Worm (Caenorhabditis elegans): ENCODE results near the gene attf-3.
A peak's percentile ranks its signal among the peaks of the same experiment; 100 is the strongest.

DNA sequence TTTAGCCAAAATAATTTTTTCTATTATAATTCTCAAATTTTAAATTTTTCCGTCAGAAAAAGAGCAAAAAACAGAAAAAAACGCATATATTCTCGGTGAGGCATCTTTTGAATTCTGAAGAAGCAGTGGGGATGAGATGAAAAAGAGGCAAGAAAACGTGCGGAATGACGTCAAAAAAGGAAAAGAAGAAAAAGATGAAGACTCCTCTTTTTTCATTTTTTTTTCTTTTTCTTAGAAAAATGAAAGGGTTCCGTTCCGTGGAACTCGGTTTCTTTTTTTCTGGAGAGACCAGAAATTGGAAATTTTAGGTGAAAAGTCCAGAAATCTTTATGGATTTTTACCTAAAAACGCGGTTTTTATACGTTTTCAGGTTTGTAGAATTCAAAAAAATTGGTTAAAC lies 55.8 kb downstream of the attf-3 start:
- TF ChIP-seq unc-130 (GFP tag; optimal IDR thresholded peaks at IDR 0.05) (no peak), ctbp-1 (GFP tag; IDR thresholded peaks at IDR 0.05) (peak; percentile 60; the same call in 1 of the 2 replicates), jun-1 (tag; optimal IDR thresholded peaks at IDR 0.05) (no peak)

Data from whole organism, L4 larva.